Fruit fly (Drosophila melanogaster) whole organism, adult: Measurements from ENCODE around the gene CG17598.
A peak's percentile ranks its signal among the peaks of the same experiment; 100 is the strongest.

Experiments used
- CG11617 ChIP-seq: fragments of 200-800 bp; sonication (Bioruptor generic); optimal IDR thresholded peaks from 2 replicates; lab custom pipeline; 2017; ENCODE audit warnings: mild to moderate bottlenecking, missing biosample characterization, missing genetic modification reagents, missing genetic modification characterization
- CG12768 ChIP-seq: fragments of 200-800 bp; sonication (Bioruptor generic); optimal IDR thresholded peaks from 2 replicates; lab custom pipeline; 2017; ENCODE audit warnings: missing biosample characterization, missing genetic modification characterization, mild to moderate bottlenecking, moderate library complexity, missing genetic modification reagents
- CG14711 ChIP-seq: fragments of 200-800 bp; sonication (Bioruptor generic); optimal IDR thresholded peaks from 2 replicates; lab custom pipeline; 2018; ENCODE audit warnings: missing biosample characterization, mild to moderate bottlenecking, missing genetic modification characterization, moderate library complexity
- CG1620 ChIP-seq: fragments of 200-800 bp; sonication (Bioruptor generic); optimal IDR thresholded peaks from 2 replicates; lab custom pipeline; 2016; ENCODE audit warnings: missing biosample characterization, missing genetic modification characterization
- CG7045 ChIP-seq: fragments of 200-800 bp; sonication (Bioruptor generic); optimal IDR thresholded peaks from 2 replicates; lab custom pipeline; 2017; ENCODE audit warnings: missing biosample characterization, mild to moderate bottlenecking, missing genetic modification characterization
- CG7101 ChIP-seq: fragments of 200-800 bp; sonication (Bioruptor generic); optimal IDR thresholded peaks from 2 replicates; lab custom pipeline; 2018; ENCODE audit warnings: missing biosample characterization, mild to moderate bottlenecking, missing genetic modification characterization, moderate library complexity
- Mnt ChIP-seq: fragments of 200-800 bp; sonication (Bioruptor generic); optimal IDR thresholded peaks from 2 replicates; lab custom pipeline; 2016; ENCODE audit warnings: missing biosample characterization, mild to moderate bottlenecking, missing genetic modification characterization
- kay ChIP-seq: fragments of 200-800 bp; sonication (Bioruptor generic); peaks from one replicate; lab custom pipeline; 2016; ENCODE audit warnings: missing biosample characterization, missing genetic modification characterization, borderline replicate concordance
- toe ChIP-seq: fragments of 200-800 bp; sonication (Bioruptor generic); optimal IDR thresholded peaks from 2 replicates; lab custom pipeline; 2016; ENCODE audit warnings: missing biosample characterization, missing genetic modification characterization

- peak; percentile 58 for TF ChIP-seq kay (GFP tag; lab: Kevin White, UChicago)
- no peak for TF ChIP-seq toe (GFP tag; lab: Kevin White, UChicago)
- no peak for TF ChIP-seq CG7045 (GFP tag; lab: Kevin White, UChicago)
- TF ChIP-seq CG7101 (tag; lab: Kevin White, UChicago): no peak
- no peak for TF ChIP-seq CG11617 (GFP tag; lab: Kevin White, UChicago)
- TF ChIP-seq CG1620 (GFP tag; lab: Kevin White, UChicago): no peak
- TF ChIP-seq CG12768: no peak
- no peak for TF ChIP-seq Mnt
- no peak for TF ChIP-seq CG14711 (tag; lab: Kevin White, UChicago)
Observed at dm6 chrX:22486487-22486886, 53.7 kb downstream of the CG17598 start.
